Worm (Caenorhabditis elegans) whole organism, L3 larva: ENCODE measurements around the gene ZK822.1.

Source experiments
- R02D3.7 ChIP-seq: fragments of 150-350 bp; optimal IDR thresholded peaks from 2 replicates; lab custom pipeline; 2014; ENCODE audit warnings: missing biosample characterization, missing genetic modification characterization
- aly-2 ChIP-seq: fragments of 150-350 bp; optimal IDR thresholded peaks from 2 replicates; lab custom pipeline; 2014; ENCODE audit warnings: missing biosample characterization, missing genetic modification characterization
- ama-1 ChIP-seq: fragments of 150-350 bp; optimal IDR thresholded peaks from 2 replicates; lab custom pipeline; 2018
- ceh-16 ChIP-seq: sonication (generic microtip); optimal IDR thresholded peaks from 2 replicates; lab custom pipeline; 2017; ENCODE audit warnings: missing biosample characterization, missing genetic modification characterization
- ceh-28 ChIP-seq: fragments of 150-350 bp; optimal IDR thresholded peaks from 2 replicates; lab custom pipeline; 2014; ENCODE audit warnings: missing biosample characterization, missing genetic modification reagents, missing genetic modification characterization
- ceh-82 ChIP-seq: fragments of 150-350 bp; optimal IDR thresholded peaks from 2 replicates; lab custom pipeline; 2014; ENCODE audit warnings: missing biosample characterization, missing genetic modification characterization
- ceh-9 ChIP-seq: sonication (generic microtip); optimal IDR thresholded peaks from 2 replicates; lab custom pipeline; 2018; ENCODE audit warnings: missing biosample characterization, missing genetic modification characterization
- egl-27 ChIP-seq: sonication (generic microtip); optimal IDR thresholded peaks from 4 replicates; lab custom pipeline; 2017; ENCODE audit warnings: missing biosample characterization, missing genetic modification reagents, missing genetic modification characterization
- egl-5 ChIP-seq: fragments of 150-350 bp; optimal IDR thresholded peaks from 2 replicates; lab custom pipeline; 2017; ENCODE audit warnings: missing biosample characterization, missing genetic modification reagents, missing genetic modification characterization, inconsistent platforms
- elt-1 ChIP-seq: fragments of 150-350 bp; optimal IDR thresholded peaks from 2 replicates; lab custom pipeline; 2014; ENCODE audit warnings: missing biosample characterization, missing genetic modification characterization
- elt-2 ChIP-seq: sonication (generic microtip); optimal IDR thresholded peaks from 2 replicates; lab custom pipeline; 2016; ENCODE audit warnings: missing genetic modification reagents, mild to moderate bottlenecking, missing genetic modification characterization, missing compliant biosample characterization
- elt-3 ChIP-seq, 3 experiments: fragments of 150-350 bp in 1 of 3; sonication (generic microtip) in 2 of 3; optimal IDR thresholded peaks; 2 replicates in 2 of 3; 4 replicates in 1 of 3; lab custom pipeline; 2014 to 2017; ENCODE audit warnings: missing biosample characterization in 3 of 3, missing genetic modification characterization in 3 of 3
- eor-1 ChIP-seq, 2 experiments: fragments of 150-350 bp; optimal IDR thresholded peaks; 2 replicates each; lab custom pipeline; 2014 to 2018; ENCODE audit warnings: missing biosample characterization in 2 of 2, missing genetic modification characterization in 2 of 2
- fkh-10 ChIP-seq: sonication (generic microtip); optimal IDR thresholded peaks from 2 replicates; lab custom pipeline; 2017; ENCODE audit warnings: missing biosample characterization, missing genetic modification reagents, missing genetic modification characterization
- fkh-2 ChIP-seq: fragments of 150-350 bp; optimal IDR thresholded peaks from 2 replicates; lab custom pipeline; 2014; ENCODE audit warnings: missing biosample characterization, missing genetic modification reagents, missing genetic modification characterization
- fos-1 ChIP-seq: fragments of 150-350 bp; optimal IDR thresholded peaks from 2 replicates; lab custom pipeline; 2014; ENCODE audit warnings: missing biosample characterization, missing genetic modification characterization
- hmg-11 ChIP-seq: sonication (generic microtip); optimal IDR thresholded peaks from 2 replicates; lab custom pipeline; 2016; ENCODE audit warnings: missing genetic modification characterization, missing compliant biosample characterization
- jun-1 ChIP-seq: fragments of 150-350 bp; optimal IDR thresholded peaks from 2 replicates; lab custom pipeline; 2014; ENCODE audit warnings: missing biosample characterization, missing genetic modification reagents, missing genetic modification characterization
- lin-15B ChIP-seq: fragments of 150-350 bp; optimal IDR thresholded peaks from 2 replicates; lab custom pipeline; 2014; ENCODE audit warnings: missing biosample characterization, missing genetic modification characterization
- lin-39 ChIP-seq: fragments of 150-350 bp; optimal IDR thresholded peaks from 2 replicates; lab custom pipeline; 2018; ENCODE audit warnings: missing biosample characterization, missing genetic modification reagents, missing genetic modification characterization
- lsy-12 ChIP-seq: sonication (generic microtip); optimal IDR thresholded peaks from 2 replicates; lab custom pipeline; 2016; ENCODE audit warnings: mild to moderate bottlenecking, missing genetic modification characterization, missing compliant biosample characterization
- mdl-1 ChIP-seq: fragments of 150-350 bp; optimal IDR thresholded peaks from 2 replicates; lab custom pipeline; 2014; ENCODE audit warnings: missing biosample characterization, missing genetic modification characterization
- mml-1 ChIP-seq: fragments of 150-350 bp; sonication (generic microtip); optimal IDR thresholded peaks from 3 replicates; lab custom pipeline; 2014; ENCODE audit warnings: missing biosample characterization, missing genetic modification characterization
- nfya-1 ChIP-seq: sonication (generic microtip); optimal IDR thresholded peaks from 2 replicates; lab custom pipeline; 2017; ENCODE audit warnings: missing genetic modification characterization, mild to moderate bottlenecking, missing compliant biosample characterization, antibody characterized with exemption, moderate library complexity; ENCODE audit not compliant: insufficient read depth
- nhr-11 ChIP-seq: fragments of 150-350 bp; optimal IDR thresholded peaks from 2 replicates; lab custom pipeline; 2014; ENCODE audit warnings: missing biosample characterization, missing genetic modification characterization
- nhr-12 ChIP-seq: fragments of 150-350 bp; optimal IDR thresholded peaks from 2 replicates; lab custom pipeline; 2014; ENCODE audit warnings: missing biosample characterization, missing genetic modification characterization
- nhr-23 ChIP-seq: fragments of 150-350 bp; optimal IDR thresholded peaks from 2 replicates; lab custom pipeline; 2014; ENCODE audit warnings: missing biosample characterization, missing genetic modification reagents, missing genetic modification characterization
- nhr-237 ChIP-seq: fragments of 150-350 bp; optimal IDR thresholded peaks from 2 replicates; lab custom pipeline; 2014; ENCODE audit warnings: missing biosample characterization, missing genetic modification characterization
- nhr-25 ChIP-seq: sonication (generic microtip); optimal IDR thresholded peaks from 2 replicates; lab custom pipeline; 2017; ENCODE audit warnings: missing biosample characterization, missing genetic modification characterization
- nhr-28 ChIP-seq: fragments of 150-350 bp; optimal IDR thresholded peaks from 2 replicates; lab custom pipeline; 2014; ENCODE audit warnings: missing biosample characterization, missing genetic modification characterization
- nhr-43 ChIP-seq: sonication (generic microtip); optimal IDR thresholded peaks from 2 replicates; lab custom pipeline; 2016; ENCODE audit warnings: mild to moderate bottlenecking, missing genetic modification characterization, missing compliant biosample characterization; ENCODE audit not compliant: poor library complexity, severe bottlenecking
- nhr-76 ChIP-seq: fragments of 150-350 bp; sonication (generic microtip); optimal IDR thresholded peaks from 5 replicates; lab custom pipeline; 2014; ENCODE audit warnings: missing biosample characterization, missing genetic modification characterization
- pqm-1 ChIP-seq: fragments of 150-350 bp; optimal IDR thresholded peaks from 2 replicates; lab custom pipeline; 2017; ENCODE audit warnings: missing biosample characterization, missing genetic modification characterization, inconsistent platforms
- snpc-4 ChIP-seq: fragments of 150-350 bp; optimal IDR thresholded peaks from 2 replicates; lab custom pipeline; 2014; ENCODE audit warnings: missing biosample characterization, missing genetic modification characterization
- zag-1 ChIP-seq: fragments of 150-350 bp; optimal IDR thresholded peaks from 2 replicates; lab custom pipeline; 2014; ENCODE audit warnings: missing biosample characterization, missing genetic modification characterization
- ztf-11 ChIP-seq: fragments of 150-350 bp; optimal IDR thresholded peaks from 2 replicates; lab custom pipeline; 2014; ENCODE audit warnings: missing biosample characterization, missing genetic modification characterization
- ztf-4 ChIP-seq: fragments of 150-350 bp; optimal IDR thresholded peaks from 2 replicates; lab custom pipeline; 2014; ENCODE audit warnings: missing biosample characterization, missing genetic modification characterization

Gene ZK822.1

ce11 chrIV:11883478-11883877 is 38.5 kb downstream of the ZK822.1 start:
- TF ChIP-seq nhr-43 (tag; lab: Kevin White, UChicago) = peak; percentile 45
- no peak for TF ChIP-seq lsy-12 (tag; lab: Kevin White, UChicago)
- peak; percentile 44 for TF ChIP-seq nhr-25
- peak; percentile 92 for TF ChIP-seq nhr-23 (tag; lab: Kevin White, UChicago)
- no peak for TF ChIP-seq zag-1 (tag; lab: Kevin White, UChicago)
- no peak for TF ChIP-seq ceh-9

ce11 chrIV:11882534-11882933 is 39.4 kb downstream of the ZK822.1 start:
- peak; percentile 77 for TF ChIP-seq elt-1 (tag; lab: Kevin White, UChicago)
- no peak for TF ChIP-seq ama-1 (lab: Kevin White, UChicago)
- no peak for TF ChIP-seq snpc-4 (tag; lab: Kevin White, UChicago)
- TF ChIP-seq nhr-237 (tag; lab: Kevin White, UChicago) = no peak
- no peak for TF ChIP-seq fkh-2
- TF ChIP-seq nhr-12 = no peak
- no peak for TF ChIP-seq hmg-11
- TF ChIP-seq nhr-23 (tag; lab: Kevin White, UChicago) = peak; percentile 71
- TF ChIP-seq zag-1 (tag; lab: Kevin White, UChicago) = no peak
- TF ChIP-seq ztf-4 (tag; lab: Kevin White, UChicago) = no peak
- no peak for TF ChIP-seq lin-15B
- TF ChIP-seq, all 47 proteins: peak for 2

- no peak for TF ChIP-seq aly-2
- TF ChIP-seq ama-1 (lab: Kevin White, UChicago) = no peak
- no peak for TF ChIP-seq egl-5
- no peak for TF ChIP-seq ceh-9
- TF ChIP-seq snpc-4 (tag; lab: Kevin White, UChicago) = no peak
- no peak for TF ChIP-seq nhr-76
- no peak for TF ChIP-seq elt-3 (tag; optimal IDR thresholded peaks at IDR 0.05; lab: Kevin White, UChicago)
- no peak for TF ChIP-seq eor-1 (tag; optimal IDR thresholded peaks at IDR 0.05; lab: Kevin White, UChicago)
- TF ChIP-seq jun-1 = no peak
- no peak for TF ChIP-seq ceh-82 (tag; lab: Kevin White, UChicago)
- no peak for TF ChIP-seq mdl-1 (tag; lab: Kevin White, UChicago)
- TF ChIP-seq ceh-28 = no peak
- TF ChIP-seq pqm-1 (tag; lab: Kevin White, UChicago) = no peak
- TF ChIP-seq nhr-28 (tag; lab: Kevin White, UChicago) = no peak
- TF ChIP-seq mml-1 (tag; lab: Kevin White, UChicago) = no peak
- TF ChIP-seq ztf-11 (tag; lab: Kevin White, UChicago) = no peak
- no peak for TF ChIP-seq hmg-11
- TF ChIP-seq nhr-237 (tag; lab: Kevin White, UChicago) = no peak
These were observed 43.7 kb downstream of the ZK822.1 start, which contains the start of gene cutl-27 for ce11 chrIV:11878249-11878648. cutl-27 (plus strand) TSS chrIV:11878549.

ce11 chrIV:11877674-11878073 is 44.3 kb downstream of the ZK822.1 start, which contains the start of gene pph-2:
pph-2 (minus strand) TSS chrIV:11877774.
- TF ChIP-seq ceh-28 = no peak
- TF ChIP-seq elt-2 (tag; lab: Kevin White, UChicago) = no peak
- no peak for TF ChIP-seq R02D3.7 (tag; lab: Kevin White, UChicago)
- TF ChIP-seq egl-27 (tag; lab: Kevin White, UChicago) = no peak
- no peak for TF ChIP-seq lsy-12 (tag; lab: Kevin White, UChicago)
- no peak for TF ChIP-seq nhr-11
- TF ChIP-seq ceh-16 = no peak
- TF ChIP-seq ceh-82 (tag; lab: Kevin White, UChicago) = no peak

- no peak for TF ChIP-seq lin-15B
- TF ChIP-seq ceh-28 = no peak
- no peak for TF ChIP-seq nhr-23 (tag; lab: Kevin White, UChicago)
- TF ChIP-seq jun-1 = no peak
- TF ChIP-seq nhr-25 = no peak
- no peak for TF ChIP-seq ceh-9
- TF ChIP-seq nhr-11 = no peak
- TF ChIP-seq egl-5 = no peak
- no peak for TF ChIP-seq fos-1
These were observed 50.0 kb downstream of the ZK822.1 start for ce11 chrIV:11871898-11872297.

- TF ChIP-seq fkh-10 (GFP tag; lab: Kevin White, UChicago) = peak; percentile 16
- peak; percentile 25 for TF ChIP-seq lin-15B
- TF ChIP-seq ceh-82 (tag; lab: Kevin White, UChicago) = no peak
- peak; percentile 69 for TF ChIP-seq nfya-1
- TF ChIP-seq hmg-11 = no peak
- no peak for TF ChIP-seq elt-1 (tag; lab: Kevin White, UChicago)
- TF ChIP-seq snpc-4 (tag; lab: Kevin White, UChicago) = peak; percentile 10
- TF ChIP-seq lin-39 = peak; percentile 31
These were observed 50.8 kb downstream of the ZK822.1 start for ce11 chrIV:11871083-11871482.
